Worm (Caenorhabditis elegans) whole organism, L1 larva: Measurements from ENCODE around the gene clec-6.

Source experiments
- F16B12.6 ChIP-seq: fragments of 150-350 bp; optimal IDR thresholded peaks from 2 replicates; lab custom pipeline; 2014; ENCODE audit warnings: missing biosample characterization, missing genetic modification characterization
- elt-2 ChIP-seq: sonication (generic microtip); optimal IDR thresholded peaks from 2 replicates; lab custom pipeline; 2016; ENCODE audit warnings: missing genetic modification characterization, mild to moderate bottlenecking, inconsistent platforms, missing compliant biosample characterization, missing genetic modification reagents
- fos-1 ChIP-seq: fragments of 150-350 bp; optimal IDR thresholded peaks from 2 replicates; lab custom pipeline; 2014; ENCODE audit warnings: missing biosample characterization, missing genetic modification characterization
- mdl-1 ChIP-seq, 2 experiments: fragments of 150-350 bp; optimal IDR thresholded peaks; 2 replicates each; lab custom pipeline; 2014 to 2017; ENCODE audit warnings: missing biosample characterization in 2 of 2, missing genetic modification characterization in 2 of 2, inconsistent platforms in 1 of 2
- rnt-1 ChIP-seq: sonication (generic microtip); optimal IDR thresholded peaks from 2 replicates; lab custom pipeline; 2016; ENCODE audit warnings: mild to moderate bottlenecking, missing genetic modification characterization, moderate library complexity, missing compliant biosample characterization
- skn-1 ChIP-seq: fragments of 150-350 bp; optimal IDR thresholded peaks from 2 replicates; lab custom pipeline; 2014; ENCODE audit warnings: missing biosample characterization, missing genetic modification characterization
- snpc-4 ChIP-seq: fragments of 150-350 bp; optimal IDR thresholded peaks from 2 replicates; lab custom pipeline; 2014; ENCODE audit warnings: missing biosample characterization, missing genetic modification characterization
- tbx-2 ChIP-seq: sonication (generic microtip); optimal IDR thresholded peaks from 2 replicates; lab custom pipeline; 2016; ENCODE audit warnings: missing genetic modification characterization, missing compliant biosample characterization
- ztf-11 ChIP-seq, 2 experiments: sonication (generic microtip); optimal IDR thresholded peaks; 2 replicates each; lab custom pipeline; 2016 to 2017; ENCODE audit warnings: missing genetic modification characterization in 2 of 2, missing biosample characterization in 1 of 2, missing compliant biosample characterization in 1 of 2
- ztf-4 ChIP-seq: fragments of 150-350 bp; optimal IDR thresholded peaks from 2 replicates; lab custom pipeline; 2014; ENCODE audit warnings: missing biosample characterization, missing genetic modification characterization

DNA sequence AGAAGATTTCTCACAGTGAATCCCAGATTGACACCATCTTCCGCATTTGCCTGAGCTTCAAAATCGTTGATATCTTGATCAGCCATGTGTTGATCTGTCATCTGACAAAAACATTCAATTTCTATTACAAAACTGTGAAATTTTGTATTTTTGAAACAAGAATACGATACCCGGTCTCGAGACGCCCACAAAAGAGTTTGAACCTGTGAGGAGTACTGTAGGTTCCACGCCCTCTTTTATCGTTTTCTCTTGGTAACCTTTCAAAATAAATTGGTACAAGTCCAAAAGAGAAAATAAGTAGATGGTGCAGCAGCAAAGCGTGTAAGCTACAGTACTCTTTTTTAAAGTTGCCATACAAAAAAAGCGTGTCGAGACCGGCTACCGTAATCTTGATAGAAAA, 22.7 kb upstream of the clec-6 start, which contains the start of gene F26F4.12:
- TF ChIP-seq skn-1 (tag; lab: Kevin White, UChicago) = no peak
- TF ChIP-seq ztf-11 (tag; optimal IDR thresholded peaks at IDR 0.05; lab: Kevin White, UChicago) = no peak
- no peak for TF ChIP-seq tbx-2
- TF ChIP-seq fos-1 (tag; lab: Kevin White, UChicago) = no peak
- TF ChIP-seq ztf-4 (tag; lab: Kevin White, UChicago) = no peak
- TF ChIP-seq snpc-4 = no peak
- TF ChIP-seq F16B12.6 (tag; lab: Kevin White, UChicago) = no peak
- TF ChIP-seq rnt-1 (tag; lab: Kevin White, UChicago) = no peak
- TF ChIP-seq elt-2 (tag; lab: Kevin White, UChicago) = no peak
- no peak for TF ChIP-seq mdl-1 (tag; optimal IDR thresholded peaks at IDR 0.05; lab: Kevin White, UChicago)
